Worm (Caenorhabditis elegans) whole organism, late embryonic: ENCODE data around the gene fbxa-114.

Experiments used
- C38D4.7 ChIP-seq: fragments of 200-800 bp; sonication (Bioruptor generic); optimal IDR thresholded peaks from 2 replicates; lab custom pipeline; 2018; ENCODE audit warnings: mild to moderate bottlenecking, missing genetic modification characterization, moderate library complexity, missing compliant biosample characterization
- F13H6.1 ChIP-seq: sonication (generic microtip); optimal IDR thresholded peaks from 2 replicates; lab custom pipeline; 2016; ENCODE audit warnings: missing genetic modification characterization, missing compliant biosample characterization
- K02D7.2 ChIP-seq: sonication (generic microtip); optimal IDR thresholded peaks from 2 replicates; lab custom pipeline; 2017; ENCODE audit warnings: mild to moderate bottlenecking, missing genetic modification characterization, missing compliant biosample characterization
- Y22D7AL.16 ChIP-seq: sonication (generic microtip); optimal IDR thresholded peaks from 2 replicates; lab custom pipeline; 2016; ENCODE audit warnings: missing genetic modification characterization, missing compliant biosample characterization
- ceh-14 ChIP-seq: sonication (generic microtip); optimal IDR thresholded peaks from 2 replicates; lab custom pipeline; 2016; ENCODE audit warnings: missing genotype, missing genetic modification characterization, missing compliant biosample characterization
- ceh-24 ChIP-seq: sonication (generic microtip); optimal IDR thresholded peaks from 2 replicates; lab custom pipeline; 2016; ENCODE audit warnings: mild to moderate bottlenecking, missing genetic modification characterization, missing compliant biosample characterization
- ceh-34 ChIP-seq: sonication (generic microtip); optimal IDR thresholded peaks from 2 replicates; lab custom pipeline; 2016; ENCODE audit warnings: mild to moderate bottlenecking, missing genetic modification characterization, missing compliant biosample characterization
- ceh-45 ChIP-seq: fragments of 200-800 bp; sonication (Bioruptor generic); IDR thresholded peaks from 2 replicates; pipeline ENCODE4 v1.3.6; 2022; ENCODE audit warnings: missing genetic modification reagents, missing genetic modification characterization, missing compliant biosample characterization
- elt-2 ChIP-seq: sonication (generic microtip); optimal IDR thresholded peaks from 2 replicates; lab custom pipeline; 2016; ENCODE audit warnings: missing genetic modification reagents, missing genetic modification characterization, missing compliant biosample characterization
- elt-4 ChIP-seq: sonication (generic microtip); optimal IDR thresholded peaks from 2 replicates; lab custom pipeline; 2016; ENCODE audit warnings: missing genetic modification characterization, missing compliant biosample characterization
- eyg-1 ChIP-seq: sonication (generic microtip); optimal IDR thresholded peaks from 2 replicates; lab custom pipeline; 2016; ENCODE audit warnings: missing genotype, missing genetic modification characterization, missing compliant biosample characterization
- fax-1 ChIP-seq: sonication (generic microtip); optimal IDR thresholded peaks from 2 replicates; lab custom pipeline; 2016; ENCODE audit warnings: missing genotype, missing genetic modification characterization, missing compliant biosample characterization
- fkh-10 ChIP-seq: fragments of 150-350 bp; optimal IDR thresholded peaks from 2 replicates; lab custom pipeline; 2014; ENCODE audit warnings: missing biosample characterization, missing genetic modification reagents, missing genetic modification characterization
- hlh-13 ChIP-seq: fragments of 200-800 bp; sonication (Bioruptor generic); optimal IDR thresholded peaks from 2 replicates; lab custom pipeline; 2018; ENCODE audit warnings: mild to moderate bottlenecking, missing genetic modification characterization, missing compliant biosample characterization
- hlh-15 ChIP-seq: sonication (generic microtip); optimal IDR thresholded peaks from 2 replicates; lab custom pipeline; 2016; ENCODE audit warnings: missing genetic modification characterization, missing compliant biosample characterization
- hlh-30 ChIP-seq: sonication (generic microtip); optimal IDR thresholded peaks from 2 replicates; lab custom pipeline; 2017; ENCODE audit warnings: antibody characterized with exemption, missing genetic modification characterization, missing compliant biosample characterization; ENCODE audit not compliant: insufficient read depth
- hlh-8 ChIP-seq: sonication (generic microtip); optimal IDR thresholded peaks from 2 replicates; lab custom pipeline; 2016; ENCODE audit warnings: missing genotype, missing genetic modification characterization, missing compliant biosample characterization
- lin-11 ChIP-seq: fragments of 200-800 bp; sonication (Bioruptor generic); optimal IDR thresholded peaks from 2 replicates; lab custom pipeline; 2018; ENCODE audit warnings: mild to moderate bottlenecking, missing genetic modification characterization, missing compliant biosample characterization
- mec-3 ChIP-seq: sonication (generic microtip); optimal IDR thresholded peaks from 2 replicates; lab custom pipeline; 2016; ENCODE audit warnings: borderline replicate concordance, missing genetic modification characterization, missing compliant biosample characterization
- nfya-1 ChIP-seq: sonication (generic microtip); optimal IDR thresholded peaks from 2 replicates; lab custom pipeline; 2017; ENCODE audit warnings: missing genetic modification characterization, mild to moderate bottlenecking, missing compliant biosample characterization, antibody characterized with exemption, moderate library complexity
- nhr-232 ChIP-seq: sonication (generic microtip); optimal IDR thresholded peaks from 2 replicates; lab custom pipeline; 2016; ENCODE audit warnings: missing genetic modification characterization, missing compliant biosample characterization
- odd-2 ChIP-seq: sonication (generic microtip); optimal IDR thresholded peaks from 2 replicates; lab custom pipeline; 2017; ENCODE audit warnings: antibody characterized with exemption, mild to moderate bottlenecking, missing genetic modification characterization, missing compliant biosample characterization
- pha-2 ChIP-seq: sonication (generic microtip); optimal IDR thresholded peaks from 2 replicates; lab custom pipeline; 2017; ENCODE audit warnings: mild to moderate bottlenecking, missing genetic modification characterization, missing compliant biosample characterization
- pha-4 ChIP-seq: fragments of 150-350 bp; optimal IDR thresholded peaks from 2 replicates; lab custom pipeline; 2018; ENCODE audit warnings: missing biosample characterization, missing genetic modification reagents, missing genetic modification characterization
- pros-1 ChIP-seq: fragments of 150-350 bp; optimal IDR thresholded peaks from 2 replicates; lab custom pipeline; 2014; ENCODE audit warnings: missing biosample characterization, missing genetic modification reagents, missing genetic modification characterization
- ref-2 ChIP-seq: sonication (generic microtip); optimal IDR thresholded peaks from 2 replicates; lab custom pipeline; 2016; ENCODE audit warnings: missing genetic modification characterization, missing compliant biosample characterization
- sdc-2 ChIP-seq: sonication (generic microtip); optimal IDR thresholded peaks from 2 replicates; lab custom pipeline; 2016; ENCODE audit warnings: missing genotype, missing genetic modification characterization, missing compliant biosample characterization
- sox-2 ChIP-seq: fragments of 200-800 bp; sonication (Bioruptor generic); IDR thresholded peaks from 2 replicates; pipeline ENCODE4 v1.3.6; 2022; ENCODE audit warnings: missing genetic modification reagents, missing genetic modification characterization, missing compliant biosample characterization
- syd-9 ChIP-seq: sonication (generic microtip); optimal IDR thresholded peaks from 2 replicates; lab custom pipeline; 2016; ENCODE audit warnings: mild to moderate bottlenecking, missing genetic modification characterization, moderate library complexity, missing compliant biosample characterization
- ttx-3 ChIP-seq: sonication (generic microtip); optimal IDR thresholded peaks from 2 replicates; lab custom pipeline; 2016; ENCODE audit warnings: missing genetic modification reagents, missing genetic modification characterization, missing compliant biosample characterization
- unc-42 ChIP-seq: sonication (generic microtip); optimal IDR thresholded peaks from 2 replicates; lab custom pipeline; 2016; ENCODE audit warnings: missing genotype, missing genetic modification characterization, missing compliant biosample characterization
- unc-55 ChIP-seq: sonication (generic microtip); optimal IDR thresholded peaks from 2 replicates; lab custom pipeline; 2017; ENCODE audit warnings: missing biosample characterization, missing genetic modification reagents, missing genetic modification characterization
- unc-86 ChIP-seq: sonication (generic microtip); optimal IDR thresholded peaks from 2 replicates; lab custom pipeline; 2016; ENCODE audit warnings: missing genetic modification characterization, missing compliant biosample characterization
- zip-5 ChIP-seq: sonication (generic microtip); optimal IDR thresholded peaks from 2 replicates; lab custom pipeline; 2016; ENCODE audit warnings: missing genetic modification characterization, missing compliant biosample characterization
- ztf-16 ChIP-seq: sonication (generic microtip); optimal IDR thresholded peaks from 2 replicates; lab custom pipeline; 2017; ENCODE audit warnings: missing genetic modification characterization, missing compliant biosample characterization

The fbxa-114 gene

ce11 chrV:20212584-20212983 lies 11.2 kb downstream of the fbxa-114 start, which contains the start of gene Y113G7B.12:
Y113G7B.12 (minus strand) TSS chrV:20212684.
- no peak for TF ChIP-seq hlh-13 (GFP tag; lab: Kevin White, UChicago)
- no peak for TF ChIP-seq hlh-30
- TF ChIP-seq mec-3 (tag; lab: Kevin White, UChicago), result no peak
- no peak for TF ChIP-seq odd-2 (tag; lab: Kevin White, UChicago)
- no peak for TF ChIP-seq ceh-45 (GFP tag; lab: Robert Waterston, UW)
- TF ChIP-seq K02D7.2 (tag; lab: Kevin White, UChicago), result no peak
- no peak for TF ChIP-seq zip-5 (tag; lab: Kevin White, UChicago)
- no peak for TF ChIP-seq unc-86 (tag; lab: Kevin White, UChicago)
- no peak for TF ChIP-seq pha-2 (tag; lab: Kevin White, UChicago)
- TF ChIP-seq eyg-1 (tag; lab: Kevin White, UChicago), result no peak
- TF ChIP-seq pha-4 (tag; lab: Kevin White, UChicago), result no peak
- TF ChIP-seq hlh-8 (tag; lab: Kevin White, UChicago), result no peak
- no peak for TF ChIP-seq ceh-24 (tag; lab: Kevin White, UChicago)
- no peak for TF ChIP-seq ztf-16 (tag; lab: Kevin White, UChicago)
- TF ChIP-seq hlh-15 (tag; lab: Kevin White, UChicago), result no peak
- TF ChIP-seq elt-4 (tag; lab: Kevin White, UChicago), result no peak
- TF ChIP-seq fkh-10 (GFP tag; lab: Kevin White, UChicago), result no peak
- no peak for TF ChIP-seq syd-9
- TF ChIP-seq ceh-14, result no peak
- TF ChIP-seq ceh-34 (tag; lab: Kevin White, UChicago), result no peak

- TF ChIP-seq pha-4 (tag; lab: Kevin White, UChicago), result no peak
- no peak for TF ChIP-seq mec-3 (tag; lab: Kevin White, UChicago)
- no peak for TF ChIP-seq elt-2 (tag; lab: Kevin White, UChicago)
These were observed 11.7 kb downstream of the fbxa-114 start for ce11 chrV:20213097-20213496.

ce11 chrV:20215197-20215596 lies 13.8 kb downstream of the fbxa-114 start, which contains the start of gene Y113G7B.11:
Y113G7B.11 (minus strand) TSS chrV:20215297.
- no peak for TF ChIP-seq fax-1

ce11 chrV:20220604-20221003 lies 19.2 kb downstream of the fbxa-114 start:
- TF ChIP-seq nhr-232 (tag; lab: Kevin White, UChicago) (no peak), Y22D7AL.16 (tag; lab: Kevin White, UChicago) (no peak), ttx-3 (tag; lab: Kevin White, UChicago) (no peak), lin-11 (tag; lab: Kevin White, UChicago) (no peak), zip-5 (tag; lab: Kevin White, UChicago) (no peak), unc-42 (tag; lab: Kevin White, UChicago) (peak; percentile 96)

ce11 chrV:20223725-20224124 lies 22.3 kb downstream of the fbxa-114 start:
- TF ChIP-seq unc-55 (GFP tag; lab: Kevin White, UChicago) (no peak), F13H6.1 (tag; lab: Kevin White, UChicago) (no peak), ref-2 (no peak), hlh-30 (no peak), ceh-34 (tag; lab: Kevin White, UChicago) (no peak)

- TF ChIP-seq nfya-1 (no peak), unc-86 (tag; lab: Kevin White, UChicago) (no peak), fax-1 (no peak), sox-2 (GFP tag; lab: Robert Waterston, UW) (no peak), C38D4.7 (no peak), mec-3 (tag; lab: Kevin White, UChicago) (no peak), sdc-2 (tag; lab: Kevin White, UChicago) (no peak), ztf-16 (tag; lab: Kevin White, UChicago) (no peak), pros-1 (tag; lab: Kevin White, UChicago) (no peak), syd-9 (no peak)
These were observed 23.9 kb downstream of the fbxa-114 start for ce11 chrV:20225312-20225711.
